Worm (Caenorhabditis elegans): ENCODE data around the gene yap-1.

ce11 chrX:10675952-10676351 lies 15.8 kb upstream of the yap-1 start:
- TF ChIP-seq hnd-1 (tag; optimal IDR thresholded peaks at IDR 0.05) (no peak), ceh-13 (GFP tag; optimal IDR thresholded peaks at IDR 0.05) (no peak), hmg-4 (GFP tag; optimal IDR thresholded peaks at IDR 0.05) (no peak), F13C5.2 (tag; optimal IDR thresholded peaks at IDR 0.05) (no peak), ama-1 (optimal IDR thresholded peaks at IDR 0.05) (no peak), tra-4 (tag; optimal IDR thresholded peaks at IDR 0.05) (no peak), B0310.2 (tag; optimal IDR thresholded peaks at IDR 0.05) (no peak), pes-1 (GFP tag; IDR thresholded peaks at IDR 0.05) (no peak), flt-1 (GFP tag; IDR thresholded peaks at IDR 0.05) (no peak), hmbx-1 (tag; optimal IDR thresholded peaks at IDR 0.05) (no peak), ets-7 (tag; optimal IDR thresholded peaks at IDR 0.05) (no peak), ceh-36 (tag; optimal IDR thresholded peaks at IDR 0.05) (no peak)
